Fruit fly (Drosophila melanogaster): ENCODE measurements around the gene CG14073.

CG14073 gene

DNA sequence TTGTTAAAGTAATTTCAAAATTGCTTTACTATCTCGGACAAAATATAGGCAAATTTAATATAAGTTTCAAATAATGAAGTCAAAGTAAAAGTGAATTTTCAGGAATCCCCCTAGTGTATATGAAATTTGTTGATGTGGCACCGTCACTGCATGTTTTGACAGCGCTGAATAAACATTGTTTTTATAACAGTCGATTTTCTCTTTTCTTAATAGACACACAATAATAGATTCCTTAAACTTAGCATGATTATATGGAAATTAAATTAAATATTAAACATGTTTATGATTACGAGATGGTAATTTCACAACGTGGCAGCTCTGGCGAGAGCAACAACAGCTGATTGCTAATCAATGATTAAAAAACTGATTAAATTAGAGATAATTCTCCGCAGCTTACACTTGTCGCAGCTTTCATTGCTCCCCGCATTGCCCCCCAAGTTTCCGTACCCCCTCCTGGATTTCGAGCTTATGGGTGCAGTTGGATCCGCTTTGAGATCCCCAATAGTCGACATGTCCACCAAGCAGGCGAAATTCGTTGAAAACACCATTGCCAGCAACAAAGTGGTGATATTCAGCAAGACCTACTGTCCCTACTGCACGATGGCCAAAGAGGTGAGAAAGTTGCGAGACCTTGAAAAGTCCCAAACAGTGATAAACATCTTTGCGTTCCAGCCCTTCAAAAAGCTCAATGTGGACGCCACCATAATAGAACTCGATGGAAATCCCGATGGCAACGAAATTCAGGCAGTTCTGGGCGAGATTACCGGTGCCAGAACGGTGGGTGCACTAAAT lies 48.8 kb upstream of the CG14073 start, which contains the start of gene Grx1 (continued):
- TF ChIP-seq CG1792 (GFP tag; optimal IDR thresholded peaks at IDR 0.05): no peak
- TF ChIP-seq unpg (GFP tag; optimal IDR thresholded peaks at IDR 0.05): peak; percentile 71
- peak; percentile 68 for TF ChIP-seq CG13424 (tag; optimal IDR thresholded peaks at IDR 0.05)
- TF ChIP-seq gcm2 (GFP tag; optimal IDR thresholded peaks at IDR 0.05): no peak
- TF ChIP-seq h (optimal IDR thresholded peaks at IDR 0.05): no peak
- peak; percentile 41 for TF ChIP-seq CG10209 (GFP tag; optimal IDR thresholded peaks at IDR 0.05)
- peak; percentile 34; the same call in 1 of the 2 replicates for TF ChIP-seq Drgx (GFP tag; IDR thresholded peaks at IDR 0.05)
- peak; percentile 54 for TF ChIP-seq CoRest (tag; optimal IDR thresholded peaks at IDR 0.05)
- no peak for TF ChIP-seq D19B (GFP tag; optimal IDR thresholded peaks at IDR 0.05)
- TF ChIP-seq Fer3 (tag; optimal IDR thresholded peaks at IDR 0.05): peak; percentile 48
- TF ChIP-seq Pdp1 (GFP tag; optimal IDR thresholded peaks at IDR 0.05): peak; percentile 43 to 92
- TF ChIP-seq chn (GFP tag; optimal IDR thresholded peaks at IDR 0.05): no peak
- TF ChIP-seq CG12769 (tag; optimal IDR thresholded peaks at IDR 0.05): peak; percentile 6
- no peak for TF ChIP-seq CG14860 (GFP tag; IDR thresholded peaks at IDR 0.05; ENCODE audit: partially characterized antibody)
- peak; percentile 52; the same call in 1 of the 2 replicates for TF ChIP-seq ssp (GFP tag; IDR thresholded peaks at IDR 0.05)
- no peak for TF ChIP-seq CG6272 (GFP tag; IDR thresholded peaks at IDR 0.05)
- peak; percentile 73 for TF ChIP-seq row (GFP tag; IDR thresholded peaks at IDR 0.05)
- TF ChIP-seq emc (GFP tag; optimal IDR thresholded peaks at IDR 0.05): no peak
- no peak for TF ChIP-seq gro (GFP tag; optimal IDR thresholded peaks at IDR 0.05)
- no peak for TF ChIP-seq cg (GFP tag; optimal IDR thresholded peaks at IDR 0.05)
- TF ChIP-seq gfzf (GFP tag; optimal IDR thresholded peaks at IDR 0.05): peak; percentile 5
- TF ChIP-seq Spps (tag; optimal IDR thresholded peaks at IDR 0.05): peak; percentile 20
- TF ChIP-seq odd (GFP tag; optimal IDR thresholded peaks at IDR 0.05): peak; percentile 33
- peak; percentile 8 for TF ChIP-seq CG4854 (GFP tag; optimal IDR thresholded peaks at IDR 0.05)
- peak; percentile 55 for TF ChIP-seq CG3281 (GFP tag; optimal IDR thresholded peaks at IDR 0.05)
- peak; percentile 50 for TF ChIP-seq pho (GFP tag; optimal IDR thresholded peaks at IDR 0.05)
- no peak for TF ChIP-seq Hr39 (optimal IDR thresholded peaks at IDR 0.05)
- TF ChIP-seq Doc3 (GFP tag; IDR thresholded peaks at IDR 0.05; ENCODE audit: partially characterized antibody): no peak
- no peak for TF ChIP-seq C15 (GFP tag; IDR thresholded peaks at IDR 0.05)
- no peak for TF ChIP-seq Dref (GFP tag; IDR thresholded peaks at IDR 0.05)
- TF ChIP-seq CG18764 (GFP tag; optimal IDR thresholded peaks at IDR 0.05): peak; percentile 55
- peak; percentile 14 for TF ChIP-seq CG9609 (GFP tag; optimal IDR thresholded peaks at IDR 0.05)
- peak; percentile 21 for TF ChIP-seq Myb (GFP tag; optimal IDR thresholded peaks at IDR 0.05)
- TF ChIP-seq hth (optimal IDR thresholded peaks at IDR 0.05): no peak
- TF ChIP-seq CTCF (GFP tag; optimal IDR thresholded peaks at IDR 0.05): no peak
- TF ChIP-seq Gsc (GFP tag; IDR thresholded peaks at IDR 0.05): no peak
- TF ChIP-seq CG1832 (GFP tag; optimal IDR thresholded peaks at IDR 0.05): no peak
- no peak for TF ChIP-seq CG10959 (GFP tag; IDR thresholded peaks at IDR 0.05)
- no peak for TF ChIP-seq CG12236 (GFP tag; optimal IDR thresholded peaks at IDR 0.05)
- peak; percentile 54 for TF ChIP-seq CG4617 (GFP tag; optimal IDR thresholded peaks at IDR 0.05; ENCODE audit: borderline replicate concordance)
- no peak for TF ChIP-seq abd-A (tag; optimal IDR thresholded peaks at IDR 0.05)
- TF ChIP-seq CG4404 (GFP tag; IDR thresholded peaks at IDR 0.05): no peak
- peak; percentile 76 for TF ChIP-seq CG30403 (GFP tag; optimal IDR thresholded peaks at IDR 0.05)
- no peak for TF ChIP-seq nau (GFP tag; optimal IDR thresholded peaks at IDR 0.05)
- peak; percentile 61 for TF ChIP-seq CG30020 (tag; optimal IDR thresholded peaks at IDR 0.05)
- TF ChIP-seq CG2875 (GFP tag; optimal IDR thresholded peaks at IDR 0.05): no peak
- peak; percentile 66 for TF ChIP-seq ind (GFP tag; optimal IDR thresholded peaks at IDR 0.05)
- TF ChIP-seq salm (tag; optimal IDR thresholded peaks at IDR 0.05): no peak
- TF ChIP-seq CG2889 (GFP tag; IDR thresholded peaks at IDR 0.05): no peak
- peak; percentile 36 for TF ChIP-seq Six4 (GFP tag; optimal IDR thresholded peaks at IDR 0.05)
- peak; percentile 53 for TF ChIP-seq Rfx (GFP tag; IDR thresholded peaks at IDR 0.05)

All from whole organism, embryonic.